Worm (Caenorhabditis elegans) whole organism, midembryonic: ENCODE measurements around the gene coa-1.

Experiments used
- T22C8.4 ChIP-seq: fragments of 200-800 bp; sonication (Bioruptor generic); IDR thresholded peaks from 2 replicates; pipeline ENCODE4 v1.3.6; 2022; ENCODE audit warnings: missing genetic modification characterization, missing compliant biosample characterization
- cog-1 ChIP-seq: sonication (generic microtip); optimal IDR thresholded peaks from 2 replicates; lab custom pipeline; 2016; ENCODE audit warnings: missing genetic modification characterization, missing compliant biosample characterization
- flt-1 ChIP-seq: fragments of 200-800 bp; sonication (Bioruptor generic); IDR thresholded peaks from 2 replicates; pipeline ENCODE4 v1.3.6; 2022; ENCODE audit warnings: missing genetic modification characterization, missing compliant biosample characterization
- klf-2 ChIP-seq: fragments of 200-800 bp; sonication (Bioruptor generic); conservative IDR thresholded peaks from 2 replicates; pipeline ENCODE4 v1.3.6; 2022; ENCODE audit warnings: missing genetic modification reagents, missing genetic modification characterization, missing compliant biosample characterization
- med-1 ChIP-seq: sonication (generic microtip); optimal IDR thresholded peaks from 2 replicates; lab custom pipeline; 2017; ENCODE audit warnings: missing genetic modification characterization, mild to moderate bottlenecking, missing compliant biosample characterization, antibody characterized with exemption, missing genetic modification reagents; ENCODE audit not compliant: insufficient read depth
- ref-1 ChIP-seq: fragments of 200-800 bp; sonication (Bioruptor generic); conservative IDR thresholded peaks from 2 replicates; pipeline ENCODE4 v1.3.6; 2022; ENCODE audit warnings: missing genetic modification reagents, missing genetic modification characterization, missing compliant biosample characterization
- tab-1 ChIP-seq: fragments of 200-800 bp; sonication (Bioruptor generic); IDR thresholded peaks from 2 replicates; pipeline ENCODE4 v1.3.6; 2022; ENCODE audit warnings: missing genetic modification characterization, missing compliant biosample characterization
- ztf-23 ChIP-seq: fragments of 200-800 bp; sonication (Bioruptor generic); IDR thresholded peaks from 2 replicates; pipeline ENCODE4 v1.3.6; 2022; ENCODE audit warnings: missing genetic modification reagents, missing genetic modification characterization, missing compliant biosample characterization
- ztf-29 ChIP-seq: fragments of 200-800 bp; sonication (Bioruptor generic); IDR thresholded peaks from 2 replicates; pipeline ENCODE4 v1.3.6; 2022; ENCODE audit warnings: missing genetic modification reagents, missing genetic modification characterization, missing compliant biosample characterization

Gene coa-1

DNA sequence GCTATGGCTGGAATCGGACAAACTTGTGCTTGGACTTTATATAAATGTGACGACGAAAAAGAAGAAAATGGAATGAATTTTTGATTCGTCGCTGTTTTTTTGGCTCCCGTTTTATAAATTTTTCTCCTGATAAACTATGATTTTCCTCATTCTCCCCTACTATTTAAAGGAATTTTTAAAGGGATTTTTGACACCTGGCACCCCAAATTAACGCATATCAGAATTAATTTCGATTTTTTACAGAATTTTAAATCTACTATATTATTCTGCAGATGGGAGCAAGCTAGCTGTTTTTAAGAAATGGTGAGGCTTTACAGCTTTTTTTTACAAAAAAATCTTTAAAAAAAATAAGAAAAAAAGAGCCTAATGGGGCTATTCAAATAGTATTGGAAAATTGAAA is at the start of gene coa-1:
TSS of gene coa-1 (plus strand) at position 301 of the 400 bp plus-strand sequence.
- TF ChIP-seq ref-1 (GFP tag; lab: Robert Waterston, UW) (no peak), flt-1 (no peak), klf-2 (GFP tag; lab: Robert Waterston, UW) (no peak), med-1 (GFP tag; lab: Kevin White, UChicago) (no peak), tab-1 (GFP tag; lab: Robert Waterston, UW) (no peak), cog-1 (tag; lab: Kevin White, UChicago) (no peak), ztf-29 (GFP tag; lab: Robert Waterston, UW) (no peak), ztf-23 (GFP tag; lab: Robert Waterston, UW) (no peak), T22C8.4 (GFP tag; lab: Robert Waterston, UW) (no peak)

DNA sequence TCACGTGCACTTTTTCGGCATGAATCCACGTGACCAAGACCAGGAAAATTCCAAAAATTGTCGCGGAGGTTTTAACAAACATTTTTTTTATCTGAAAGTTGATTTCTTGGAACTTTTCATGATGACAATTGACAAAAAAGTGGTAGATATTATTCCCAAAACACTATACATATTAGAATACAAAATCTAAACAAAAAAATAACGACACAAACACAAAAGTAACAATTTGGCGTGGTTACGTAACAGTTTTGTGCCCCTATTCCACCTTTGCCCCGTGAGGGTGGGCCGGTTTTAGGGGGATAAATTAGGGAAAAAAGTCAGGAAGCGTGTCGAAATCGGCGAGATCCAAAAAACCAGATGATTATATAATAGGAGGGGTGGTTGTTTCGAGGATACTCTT is 47.3 kb upstream of the coa-1 start, which contains the start of gene gegf-1:
TSS of gene gegf-1 (minus strand) at position 101 of the 400 bp plus-strand sequence.
- TF ChIP-seq tab-1 (GFP tag; lab: Robert Waterston, UW) (no peak), T22C8.4 (GFP tag; lab: Robert Waterston, UW) (no peak), ztf-23 (GFP tag; lab: Robert Waterston, UW) (no peak), flt-1 (no peak), med-1 (GFP tag; lab: Kevin White, UChicago) (no peak), ref-1 (GFP tag; lab: Robert Waterston, UW) (no peak), klf-2 (GFP tag; lab: Robert Waterston, UW) (no peak), cog-1 (tag; lab: Kevin White, UChicago) (no peak), ztf-29 (GFP tag; lab: Robert Waterston, UW) (no peak)

DNA sequence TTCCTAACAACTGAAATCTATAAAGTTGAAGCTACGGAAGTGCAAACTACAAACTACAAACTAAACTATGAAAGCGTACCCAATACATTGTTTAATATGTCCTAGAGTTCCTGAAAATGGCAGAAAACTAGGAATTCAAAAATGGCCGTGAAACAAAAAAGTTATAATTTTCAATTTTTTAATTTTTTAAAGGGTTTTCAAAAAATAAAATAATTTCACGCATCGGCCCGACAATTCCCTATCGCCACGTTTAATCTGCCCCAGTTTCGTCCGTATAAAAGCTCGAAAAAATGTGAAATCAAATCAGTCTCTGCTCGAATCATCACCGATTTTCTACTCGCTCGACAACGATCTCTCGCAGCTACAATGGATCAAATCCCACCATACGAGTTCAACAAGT is 46.4 kb upstream of the coa-1 start, which contains the start of gene Y38C1AA.7:
TSS of gene Y38C1AA.7 (plus strand) at position 301 of the 400 bp plus-strand sequence.
- TF ChIP-seq flt-1 (no peak), ztf-29 (GFP tag; lab: Robert Waterston, UW) (no peak), klf-2 (GFP tag; lab: Robert Waterston, UW) (no peak), tab-1 (GFP tag; lab: Robert Waterston, UW) (no peak), cog-1 (tag; lab: Kevin White, UChicago) (no peak)

DNA sequence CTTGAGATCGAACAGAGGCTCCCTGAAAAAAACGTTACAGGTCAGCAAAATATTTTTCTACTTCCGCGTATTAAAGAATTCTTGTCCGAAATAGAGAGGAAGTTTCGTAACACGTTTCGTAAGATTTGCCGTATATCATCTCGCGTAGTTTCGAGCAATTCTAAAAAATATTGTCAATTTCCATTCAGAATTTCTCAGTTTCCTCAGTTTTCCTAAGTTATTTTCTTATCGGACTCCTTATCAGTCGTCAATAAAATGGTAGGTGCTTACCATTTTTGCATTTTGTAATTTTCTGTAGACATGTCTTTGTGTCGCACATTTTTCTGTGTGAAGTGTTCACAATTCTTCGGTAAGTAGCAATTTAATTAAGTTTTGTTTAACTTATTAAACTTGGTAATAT is 45.2 kb upstream of the coa-1 start, which contains the start of gene Y38C1AA.19:
TSS of gene Y38C1AA.19 (plus strand) at position 301 of the 400 bp plus-strand sequence.
- no peak for TF ChIP-seq tab-1 (GFP tag; lab: Robert Waterston, UW)
- no peak for TF ChIP-seq ztf-23 (GFP tag; lab: Robert Waterston, UW)
- no peak for TF ChIP-seq ztf-29 (GFP tag; lab: Robert Waterston, UW)
- no peak for TF ChIP-seq cog-1 (tag; lab: Kevin White, UChicago)
- TF ChIP-seq med-1 (GFP tag; lab: Kevin White, UChicago): no peak
- TF ChIP-seq flt-1: no peak
- no peak for TF ChIP-seq T22C8.4 (GFP tag; lab: Robert Waterston, UW)
- no peak for TF ChIP-seq ref-1 (GFP tag; lab: Robert Waterston, UW)
- no peak for TF ChIP-seq klf-2 (GFP tag; lab: Robert Waterston, UW)

DNA sequence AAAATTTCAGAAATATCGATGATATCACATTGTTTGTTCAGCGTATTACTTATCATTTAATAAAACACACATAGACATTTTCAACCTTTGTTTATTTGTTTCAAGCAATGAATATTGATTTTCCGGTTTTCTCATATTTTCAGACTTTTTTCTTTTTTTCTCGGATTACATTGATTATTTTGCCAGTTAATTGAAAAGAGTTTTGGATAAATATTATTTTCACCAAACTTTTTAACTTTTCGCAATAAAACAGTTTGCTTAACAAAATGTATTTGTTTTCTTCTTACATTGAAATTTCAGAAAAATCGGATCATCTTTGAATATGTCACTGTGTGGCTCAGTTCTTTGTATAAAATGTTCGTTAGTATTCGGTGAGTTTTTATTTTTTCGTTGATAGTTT is 42.6 kb upstream of the coa-1 start, which contains the start of gene Y38C1AA.6:
TSS of gene Y38C1AA.6 (plus strand) at position 301 of the 400 bp plus-strand sequence.
- TF ChIP-seq tab-1 (GFP tag; lab: Robert Waterston, UW): no peak
- TF ChIP-seq ztf-23 (GFP tag; lab: Robert Waterston, UW): no peak
- TF ChIP-seq T22C8.4 (GFP tag; lab: Robert Waterston, UW): no peak
- no peak for TF ChIP-seq ref-1 (GFP tag; lab: Robert Waterston, UW)
- no peak for TF ChIP-seq cog-1 (tag; lab: Kevin White, UChicago)
- no peak for TF ChIP-seq ztf-29 (GFP tag; lab: Robert Waterston, UW)
- TF ChIP-seq med-1 (GFP tag; lab: Kevin White, UChicago): no peak
- TF ChIP-seq flt-1: no peak
- TF ChIP-seq klf-2 (GFP tag; lab: Robert Waterston, UW): no peak

DNA sequence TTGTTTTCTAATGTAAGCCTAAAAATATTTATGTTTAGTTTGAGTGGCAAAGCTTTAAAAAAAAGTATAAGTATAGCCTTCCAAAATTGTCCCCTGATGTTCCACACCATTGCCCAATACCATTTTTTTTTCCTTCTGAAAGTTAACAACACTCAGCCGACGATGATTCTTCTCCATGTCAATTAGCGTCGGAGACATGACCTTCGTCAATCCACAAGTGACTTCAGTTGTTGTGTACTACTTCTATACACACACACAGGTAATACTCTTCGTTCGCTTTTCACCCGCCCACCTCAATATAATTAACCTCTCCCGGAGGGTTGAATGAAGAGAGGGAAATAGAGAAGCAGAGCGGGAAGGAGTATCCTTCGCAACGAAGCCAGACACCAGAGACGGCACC is 40.3 kb upstream of the coa-1 start, which contains the start of gene cutl-24:
TSS of gene cutl-24 (plus strand) at position 301 of the 400 bp plus-strand sequence.
- TF ChIP-seq cog-1 (tag; lab: Kevin White, UChicago): no peak
- TF ChIP-seq flt-1: no peak
- no peak for TF ChIP-seq ref-1 (GFP tag; lab: Robert Waterston, UW)
- TF ChIP-seq med-1 (GFP tag; lab: Kevin White, UChicago): no peak
- no peak for TF ChIP-seq ztf-29 (GFP tag; lab: Robert Waterston, UW)
- TF ChIP-seq tab-1 (GFP tag; lab: Robert Waterston, UW): no peak
- TF ChIP-seq T22C8.4 (GFP tag; lab: Robert Waterston, UW): no peak
- TF ChIP-seq klf-2 (GFP tag; lab: Robert Waterston, UW): no peak
- TF ChIP-seq ztf-23 (GFP tag; lab: Robert Waterston, UW): no peak

DNA sequence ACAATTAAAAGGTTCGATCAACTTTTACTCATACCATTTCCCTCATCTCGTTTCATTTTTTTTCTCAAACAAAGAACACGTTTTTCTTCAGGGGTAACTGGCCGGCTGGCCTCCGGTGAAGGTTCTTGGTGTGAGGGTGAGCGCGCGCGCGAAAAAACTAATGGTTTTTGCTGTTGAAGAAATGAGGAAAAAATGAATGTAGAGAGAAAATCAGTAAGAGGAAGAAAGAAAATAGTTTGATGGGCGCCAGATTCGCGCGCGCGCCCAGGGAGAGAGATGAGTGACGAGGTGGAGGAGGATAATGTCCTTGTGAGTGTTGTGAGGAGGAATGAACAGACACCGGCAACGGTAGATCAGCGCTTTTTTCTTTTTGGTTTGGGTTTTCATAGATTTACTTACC is 34.1 kb upstream of the coa-1 start:
- TF ChIP-seq flt-1 (no peak), klf-2 (GFP tag; lab: Robert Waterston, UW) (no peak), cog-1 (tag; lab: Kevin White, UChicago) (no peak), ref-1 (GFP tag; lab: Robert Waterston, UW) (no peak), med-1 (GFP tag; lab: Kevin White, UChicago) (no peak), T22C8.4 (GFP tag; lab: Robert Waterston, UW) (no peak), ztf-23 (GFP tag; lab: Robert Waterston, UW) (no peak), tab-1 (GFP tag; lab: Robert Waterston, UW) (no peak), ztf-29 (GFP tag; lab: Robert Waterston, UW) (no peak)

DNA sequence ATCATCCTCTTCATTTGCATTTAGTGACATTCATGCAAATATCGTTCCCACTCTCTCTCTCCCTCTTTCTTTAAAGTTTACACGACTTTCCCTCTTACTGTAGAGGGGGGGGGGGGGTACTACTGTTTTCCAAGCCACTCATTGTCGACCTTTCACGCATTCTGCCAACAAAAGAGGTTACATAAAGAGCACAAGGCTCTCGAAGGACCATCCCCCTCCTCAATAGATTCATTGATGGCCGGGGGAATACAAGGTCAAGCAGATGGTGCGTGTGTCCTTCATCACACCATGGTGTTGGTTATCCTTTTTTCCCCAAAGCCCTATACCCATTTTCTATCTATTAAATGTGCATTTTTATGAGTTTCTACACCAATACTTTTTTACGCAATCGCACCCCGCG is 32.1 kb upstream of the coa-1 start:
- peak; percentile 45; the same call in 1 of the 2 replicates for TF ChIP-seq ztf-29 (GFP tag; lab: Robert Waterston, UW)
- TF ChIP-seq ztf-23 (GFP tag; lab: Robert Waterston, UW): no peak

DNA sequence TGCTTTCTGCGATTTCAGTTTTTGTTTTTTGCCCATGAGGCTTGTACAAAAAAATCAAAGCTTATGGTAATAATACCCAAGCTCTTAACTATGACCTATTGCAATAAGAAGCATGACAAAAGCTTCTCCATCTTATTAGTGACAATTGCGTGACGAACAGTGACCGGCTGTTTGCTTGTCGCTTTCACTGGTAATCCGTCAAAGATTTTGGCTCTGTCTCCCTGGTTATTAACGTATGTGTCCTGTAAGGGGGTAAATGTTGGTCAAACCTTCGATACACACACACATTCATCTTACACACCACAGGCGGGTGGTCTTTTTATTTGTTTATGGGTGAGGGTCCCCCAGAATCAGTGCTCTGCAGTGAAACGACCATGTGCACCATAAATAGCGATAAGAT is 31.0 kb upstream of the coa-1 start:
- TF ChIP-seq ref-1 (GFP tag; lab: Robert Waterston, UW) (no peak), ztf-29 (GFP tag; lab: Robert Waterston, UW) (no peak), med-1 (GFP tag; lab: Kevin White, UChicago) (no peak)
